Fruit fly (Drosophila melanogaster) whole organism: Measurements from ENCODE around the gene pum.

Experiments
- CG8478 ChIP-seq: fragments of >200 bp; optimal IDR thresholded peaks from 2 replicates; lab custom pipeline; 2018; ENCODE audit warnings: inconsistent platforms
- Dll ChIP-seq: fragments of >200 bp; optimal IDR thresholded peaks from 2 replicates; lab custom pipeline; 2017
- EcR ChIP-seq, 2 experiments: fragments of >200 bp; optimal IDR thresholded peaks; 2 replicates each; lab custom pipeline; 2017; ENCODE audit warnings: missing biosample characterization in 2 of 2, missing genetic modification characterization in 2 of 2, missing genetic modification reagents in 2 of 2
- pan ChIP-seq: fragments of >200 bp; optimal IDR thresholded peaks from 2 replicates; lab custom pipeline; 2017
- psq ChIP-seq: fragments of >200 bp; optimal IDR thresholded peaks from 2 replicates; lab custom pipeline; 2017
- usp ChIP-seq: fragments of >200 bp; optimal IDR thresholded peaks from 2 replicates; lab custom pipeline; 2017; ENCODE audit warnings: missing biosample characterization, missing genetic modification characterization, mixed read lengths

DNA sequence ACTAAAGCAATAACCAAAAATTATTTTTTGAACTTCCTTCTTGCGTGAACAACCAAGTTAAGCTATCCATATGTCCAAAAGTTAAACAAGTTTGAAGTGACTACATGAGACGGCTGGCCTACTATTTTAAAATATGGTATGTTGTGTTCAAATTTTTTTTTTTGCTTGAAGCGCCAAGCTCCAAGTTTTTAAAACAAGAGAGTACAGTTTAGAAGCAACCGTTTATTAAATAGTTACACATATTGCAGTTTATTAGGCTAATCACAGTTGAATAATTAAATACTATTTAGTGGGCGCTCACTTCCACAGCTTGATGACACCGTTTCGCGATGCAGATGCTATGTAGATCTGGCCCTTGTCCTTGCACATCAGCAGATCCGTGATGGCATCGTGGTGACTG lies 3.1 kb upstream of the pum start, which contains the start of gene D1:
- TF ChIP-seq CG8478 (lab: Kevin White, UChicago) = no peak
- TF ChIP-seq psq (lab: Kevin White, UChicago) = no peak
- no peak for TF ChIP-seq pan (lab: Kevin White, UChicago)
- no peak for TF ChIP-seq usp (GFP tag; lab: Kevin White, UChicago)
- TF ChIP-seq EcR (GFP tag; optimal IDR thresholded peaks at IDR 0.05; lab: Kevin White, UChicago) = no peak
- no peak for TF ChIP-seq Dll (lab: Kevin White, UChicago)
